Fruit fly (Drosophila melanogaster) S2 (cell line): ENCODE measurements around the gene Jhbp1.

Experiments used
- CG8478 ChIP-seq: fragments of >200 bp; optimal IDR thresholded peaks from 2 replicates; lab custom pipeline; 2018
- CTCF ChIP-seq, 2 experiments: fragments of >200 bp; optimal IDR thresholded peaks; 2 replicates each; lab custom pipeline; 2018

Gene Jhbp1

DNA sequence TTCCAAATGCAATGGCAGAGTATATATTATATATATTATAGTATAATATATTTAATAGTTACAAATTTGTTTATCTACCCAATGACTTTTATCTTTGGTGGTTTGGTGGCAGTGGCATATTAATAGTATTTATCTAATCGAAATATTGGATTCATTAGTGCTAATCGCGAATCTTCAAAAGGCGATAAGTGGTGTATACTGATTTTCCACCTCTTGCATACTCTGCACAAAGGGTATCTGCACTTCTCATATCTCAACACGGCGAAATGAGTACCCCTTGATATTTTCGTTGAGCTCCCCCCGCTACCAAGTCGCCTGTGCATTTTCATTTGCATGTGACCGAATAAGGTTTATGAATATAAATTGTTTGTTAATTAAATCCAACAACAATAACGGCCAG is 48.3 kb downstream of the Jhbp1 start:
- TF ChIP-seq CG8478 (lab: Kevin White, UChicago) (no peak), CTCF (optimal IDR thresholded peaks at IDR 0.05; lab: Kevin White, UChicago) (no peak)

DNA sequence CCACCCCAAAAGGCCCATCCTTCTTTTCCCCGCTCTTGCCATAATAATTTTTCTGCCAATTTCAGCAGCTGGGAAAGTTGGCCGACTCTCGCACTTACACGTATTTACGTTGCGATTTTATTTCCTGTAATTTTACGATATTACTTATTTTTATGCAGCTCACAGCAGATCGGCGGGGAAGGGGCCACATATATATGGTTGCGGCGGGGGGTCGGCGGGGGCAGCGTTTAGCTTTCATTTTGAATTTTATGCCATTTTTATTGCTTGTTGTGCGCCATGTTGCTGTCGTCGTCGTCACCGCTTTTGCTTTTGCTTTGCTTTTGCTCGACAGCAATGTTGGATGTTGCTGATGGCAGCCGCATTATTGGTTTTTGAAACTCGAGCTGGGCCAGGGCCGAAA is 49.4 kb downstream of the Jhbp1 start:
- TF ChIP-seq CG8478 (lab: Kevin White, UChicago) = no peak
- TF ChIP-seq CTCF (optimal IDR thresholded peaks at IDR 0.05; lab: Kevin White, UChicago) = no peak

DNA sequence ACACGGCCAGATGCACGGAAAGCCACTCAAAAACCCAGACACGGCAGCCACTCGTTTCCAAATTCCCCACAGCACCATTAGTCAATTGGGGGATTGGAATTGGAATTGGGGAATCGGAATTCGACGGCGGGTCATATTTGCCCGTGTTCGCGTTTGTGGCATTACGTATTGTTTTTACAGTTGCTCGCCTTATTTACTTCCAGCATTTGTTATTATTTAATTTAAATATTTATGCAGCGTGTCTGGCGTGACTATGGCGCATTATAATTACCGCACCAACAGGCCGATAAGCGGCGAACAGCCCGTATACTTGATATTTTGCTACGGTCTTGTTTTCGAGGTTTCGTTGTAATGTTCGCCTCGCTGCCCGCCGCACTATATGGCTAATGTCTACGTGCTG is 49.9 kb downstream of the Jhbp1 start:
- TF ChIP-seq CTCF (optimal IDR thresholded peaks at IDR 0.05; lab: Kevin White, UChicago) = no peak
- TF ChIP-seq CG8478 (lab: Kevin White, UChicago) = no peak

DNA sequence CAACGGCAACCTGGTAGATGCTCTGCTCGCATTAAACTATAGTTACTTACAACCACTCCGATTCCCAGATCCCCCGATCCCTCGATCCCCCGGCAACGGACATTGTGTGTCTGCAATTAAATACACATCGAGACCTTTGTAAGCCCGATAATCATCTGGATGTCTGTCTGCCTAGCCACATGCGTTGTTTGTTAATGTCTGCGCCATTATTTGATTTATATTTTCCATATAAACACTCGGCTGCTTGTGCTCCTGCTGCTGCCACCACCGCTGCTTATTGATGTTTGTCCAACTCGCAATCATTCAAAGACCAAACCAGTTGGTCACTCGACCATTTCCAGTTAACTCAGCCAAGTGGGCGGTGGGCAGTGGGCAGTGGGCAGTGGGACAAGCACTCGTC is 51.0 kb downstream of the Jhbp1 start:
- TF ChIP-seq CTCF (optimal IDR thresholded peaks at IDR 0.05; lab: Kevin White, UChicago) (no peak), CG8478 (lab: Kevin White, UChicago) (no peak)

DNA sequence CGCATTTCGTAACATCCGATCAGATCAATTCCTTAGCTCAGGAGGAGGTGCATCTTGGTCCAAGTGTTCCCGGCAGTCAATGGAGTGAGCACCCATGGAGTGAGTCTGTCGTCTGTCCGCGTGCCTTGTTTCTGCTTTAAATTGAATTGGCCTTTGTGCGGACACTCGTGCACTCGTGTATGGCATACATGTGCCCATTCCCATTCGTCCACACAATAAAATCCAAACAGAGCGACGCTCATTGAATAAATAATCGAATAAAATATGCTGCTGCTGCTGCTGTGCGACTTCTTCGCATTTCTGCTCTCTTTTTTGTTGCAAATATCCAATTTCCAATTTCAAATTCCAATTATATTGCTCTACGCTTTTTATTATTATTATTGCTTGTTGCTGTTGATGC is 51.8 kb downstream of the Jhbp1 start:
- TF ChIP-seq CTCF (optimal IDR thresholded peaks at IDR 0.05; lab: Kevin White, UChicago) (no peak), CG8478 (lab: Kevin White, UChicago) (no peak)
